Worm (Caenorhabditis elegans): ENCODE data around the gene srg-15.

DNA sequence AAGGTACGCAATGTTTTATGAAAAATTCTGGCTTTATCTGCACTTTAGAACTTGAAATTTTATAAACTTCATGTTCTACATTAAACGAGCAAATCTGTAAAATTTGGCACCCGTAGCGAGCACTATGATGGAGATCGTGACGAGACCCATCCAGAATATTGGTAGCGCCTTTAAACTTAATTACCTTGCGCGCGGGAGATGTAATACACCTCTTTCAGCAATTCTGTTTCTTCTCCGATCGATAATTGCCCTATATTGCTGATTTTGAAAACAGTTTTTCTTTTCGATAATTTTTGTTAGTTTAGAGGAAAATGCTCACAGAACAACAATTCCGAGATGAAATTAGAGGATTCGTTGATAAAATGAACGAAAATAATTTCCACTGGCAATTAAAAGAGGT, 51.4 kb downstream of the srg-15 start, which contains the start of gene atg-10:
- TF ChIP-seq snpc-4 (tag; optimal IDR thresholded peaks at IDR 0.05): no peak
- no peak for TF ChIP-seq nhr-77 (tag; optimal IDR thresholded peaks at IDR 0.05)
- no peak for TF ChIP-seq lin-39 (tag; optimal IDR thresholded peaks at IDR 0.05)
- TF ChIP-seq elt-2 (tag; optimal IDR thresholded peaks at IDR 0.05): no peak
- TF ChIP-seq pqm-1 (tag; optimal IDR thresholded peaks at IDR 0.05): no peak
- no peak for TF ChIP-seq jun-1 (tag; optimal IDR thresholded peaks at IDR 0.05)
- TF ChIP-seq ceh-82 (tag; optimal IDR thresholded peaks at IDR 0.05): no peak
- no peak for TF ChIP-seq nfya-1 (tag; optimal IDR thresholded peaks at IDR 0.05; ENCODE audit: insufficient read depth)
- TF ChIP-seq fos-1 (tag; optimal IDR thresholded peaks at IDR 0.05): no peak
- no peak for TF ChIP-seq mdl-1 (tag; optimal IDR thresholded peaks at IDR 0.05)
- no peak for TF ChIP-seq fkh-10 (GFP tag; optimal IDR thresholded peaks at IDR 0.05)
- TF ChIP-seq skn-1 (tag; optimal IDR thresholded peaks at IDR 0.05): no peak
- TF ChIP-seq ama-1 (optimal IDR thresholded peaks at IDR 0.05): no peak
- TF ChIP-seq daf-12 (tag; optimal IDR thresholded peaks at IDR 0.05): no peak
